Fruit fly (Drosophila melanogaster) whole organism, pupa: ENCODE results near the gene CG16789.

Experiments
- CG10348 ChIP-seq: fragments of 200-800 bp; sonication (Bioruptor generic); IDR thresholded peaks from 2 replicates; pipeline ENCODE4 v1.3.6; 2022; ENCODE audit warnings: missing biosample characterization, missing genetic modification characterization
- CG12605 ChIP-seq: fragments of 200-800 bp; sonication (Bioruptor generic); IDR thresholded peaks from 2 replicates; pipeline ENCODE4 v1.3.6; 2022; ENCODE audit warnings: missing biosample characterization, missing genetic modification characterization
- CG14655 ChIP-seq: fragments of 200-800 bp; sonication (Bioruptor generic); optimal IDR thresholded peaks from 3 replicates; lab custom pipeline; 2017; ENCODE audit warnings: mild to moderate bottlenecking, missing biosample characterization, missing genetic modification reagents, missing genetic modification characterization
- CG17806 ChIP-seq: fragments of 200-800 bp; sonication (Bioruptor generic); optimal IDR thresholded peaks from 2 replicates; lab custom pipeline; 2018; ENCODE audit warnings: missing biosample characterization, mild to moderate bottlenecking, missing genetic modification characterization, moderate library complexity
- CG32121 ChIP-seq: fragments of 200-800 bp; sonication (Bioruptor generic); IDR thresholded peaks from 2 replicates; pipeline ENCODE4 v1.3.6; 2022; ENCODE audit warnings: missing biosample characterization, missing genetic modification characterization
- CG34367 ChIP-seq: fragments of 200-800 bp; sonication (Bioruptor generic); optimal IDR thresholded peaks from 2 replicates; lab custom pipeline; 2018; ENCODE audit warnings: missing biosample characterization, mild to moderate bottlenecking, missing genetic modification characterization
- D1 ChIP-seq: fragments of 200-800 bp; sonication (Bioruptor generic); optimal IDR thresholded peaks from 2 replicates; lab custom pipeline; 2018; ENCODE audit warnings: missing biosample characterization, mild to moderate bottlenecking, missing genetic modification characterization, moderate library complexity
- Snoo ChIP-seq: fragments of 200-800 bp; sonication (Bioruptor generic); optimal IDR thresholded peaks from 3 replicates; lab custom pipeline; 2017; ENCODE audit warnings: missing biosample characterization, mild to moderate bottlenecking, missing genetic modification characterization, inconsistent platforms
- gl ChIP-seq: fragments of 200-800 bp; sonication (Bioruptor generic); optimal IDR thresholded peaks from 2 replicates; lab custom pipeline; 2018; ENCODE audit warnings: missing biosample characterization, mild to moderate bottlenecking, missing genetic modification characterization

- TF ChIP-seq CG12605 (GFP tag; lab: Robert Waterston, UW) (no peak), CG17806 (tag; lab: Kevin White, UChicago) (no peak), CG34367 (tag; lab: Kevin White, UChicago) (no peak), CG32121 (GFP tag; lab: Robert Waterston, UW) (no peak), D1 (tag; lab: Kevin White, UChicago) (no peak), Snoo (tag; lab: Kevin White, UChicago) (no peak), gl (tag; lab: Kevin White, UChicago) (no peak), CG14655 (GFP tag; lab: Kevin White, UChicago) (no peak), CG10348 (GFP tag; lab: Robert Waterston, UW) (no peak)
These were observed 14.1 kb upstream of the CG16789 start, which contains the start of the genes mura and RnpS1 for dm6 chr3R:9551659-9552435.
